Worm (Caenorhabditis elegans) whole organism, dauer: Measurements from ENCODE around the gene ham-2.

ENCODE experiments used
- unc-62 ChIP-seq: sonication (generic microtip); optimal IDR thresholded peaks from 2 replicates; lab custom pipeline; 2017; ENCODE audit warnings: missing biosample characterization, missing genetic modification reagents, missing genetic modification characterization

The ham-2 gene

ce11 chrX:4534112-4534511, 20.4 kb upstream of the ham-2 start:
- no peak for TF ChIP-seq unc-62 (GFP tag; lab: Kevin White, UChicago)

ce11 chrX:4544543-4544942, 9.9 kb upstream of the ham-2 start, which contains the start of gene C07A12.2:
C07A12.2 (plus strand) TSS chrX:4544843.
- TF ChIP-seq unc-62 (GFP tag; lab: Kevin White, UChicago), result no peak

ce11 chrX:4548929-4549328, 5.6 kb upstream of the ham-2 start:
- TF ChIP-seq unc-62 (GFP tag; lab: Kevin White, UChicago), result no peak

- TF ChIP-seq unc-62 (GFP tag; lab: Kevin White, UChicago), result no peak
These were observed 4.5 kb upstream of the ham-2 start, which contains the start of gene C07A12.18 for ce11 chrX:4549853-4550596. C07A12.18 (minus strand) TSS chrX:4549903.

- TF ChIP-seq unc-62 (GFP tag; lab: Kevin White, UChicago), result no peak
These were observed 3.5 kb upstream of the ham-2 start for ce11 chrX:4550987-4551386.

- TF ChIP-seq unc-62 (GFP tag; lab: Kevin White, UChicago), result no peak
These were observed 1.5 kb upstream of the ham-2 start for ce11 chrX:4553033-4553432.

- TF ChIP-seq unc-62 (GFP tag; lab: Kevin White, UChicago), result no peak
These were observed 994 bp upstream of the ham-2 start for ce11 chrX:4553491-4553890.

ce11 chrX:4556028-4556427, 1.5 kb downstream of the ham-2 start:
- no peak for TF ChIP-seq unc-62 (GFP tag; lab: Kevin White, UChicago)

ce11 chrX:4561863-4562262, 7.4 kb downstream of the ham-2 start, which contains the start of gene C05E11.6:
C05E11.6 (plus strand) TSS chrX:4562163.
- no peak for TF ChIP-seq unc-62 (GFP tag; lab: Kevin White, UChicago)

ce11 chrX:4562288-4562687, 7.8 kb downstream of the ham-2 start:
- no peak for TF ChIP-seq unc-62 (GFP tag; lab: Kevin White, UChicago)

ce11 chrX:4564717-4565316, 10.3 kb downstream of the ham-2 start, which contains the start of gene amt-4:
amt-4 (plus strand) TSS chrX:4565302.
- TF ChIP-seq unc-62 (GFP tag; lab: Kevin White, UChicago), result no peak

ce11 chrX:4567110-4567509, 12.6 kb downstream of the ham-2 start:
- no peak for TF ChIP-seq unc-62 (GFP tag; lab: Kevin White, UChicago)

ce11 chrX:4569276-4569675, 14.8 kb downstream of the ham-2 start:
- no peak for TF ChIP-seq unc-62 (GFP tag; lab: Kevin White, UChicago)

ce11 chrX:4571137-4571536, 16.7 kb downstream of the ham-2 start, which contains the start of gene amt-1:
amt-1 (plus strand) TSS chrX:4571437.
- TF ChIP-seq unc-62 (GFP tag; lab: Kevin White, UChicago), result no peak

ce11 chrX:4574873-4575272, 20.4 kb downstream of the ham-2 start:
- TF ChIP-seq unc-62 (GFP tag; lab: Kevin White, UChicago), result no peak

ce11 chrX:4576272-4576671, 21.8 kb downstream of the ham-2 start:
- no peak for TF ChIP-seq unc-62 (GFP tag; lab: Kevin White, UChicago)

ce11 chrX:4577941-4578340, 23.5 kb downstream of the ham-2 start, which contains the start of gene C05E11.3:
C05E11.3 (plus strand) TSS chrX:4578241.
- TF ChIP-seq unc-62 (GFP tag; lab: Kevin White, UChicago), result no peak
